Worm (Caenorhabditis elegans) whole organism, L3 larva: Measurements from ENCODE around the gene F47B8.18.

Experiments used
- hmg-11 ChIP-seq: sonication (generic microtip); optimal IDR thresholded peaks from 2 replicates; lab custom pipeline; 2016; ENCODE audit warnings: missing genetic modification characterization, missing compliant biosample characterization
- nhr-237 ChIP-seq: fragments of 150-350 bp; optimal IDR thresholded peaks from 2 replicates; lab custom pipeline; 2014; ENCODE audit warnings: missing biosample characterization, missing genetic modification characterization
- zag-1 ChIP-seq: fragments of 150-350 bp; optimal IDR thresholded peaks from 2 replicates; lab custom pipeline; 2014; ENCODE audit warnings: missing biosample characterization, missing genetic modification characterization
- ztf-4 ChIP-seq: fragments of 150-350 bp; optimal IDR thresholded peaks from 2 replicates; lab custom pipeline; 2014; ENCODE audit warnings: missing biosample characterization, missing genetic modification characterization

ce11 chrV:14351629-14352028 lies 26.4 kb upstream of the F47B8.18 start, which contains the start of gene vha-13:
- TF ChIP-seq ztf-4 (tag; lab: Kevin White, UChicago) (no peak), nhr-237 (tag; lab: Kevin White, UChicago) (no peak), zag-1 (tag; lab: Kevin White, UChicago) (no peak), hmg-11 (tag; lab: Kevin White, UChicago) (no peak)
